Fruit fly (Drosophila melanogaster) whole organism, embryonic: Measurements from ENCODE around the gene NANS.
A peak's percentile ranks its signal among the peaks of the same experiment; 100 is the strongest.

Source experiments
- Abd-B ChIP-seq: fragments of 200-800 bp; sonication (Bioruptor generic); optimal IDR thresholded peaks from 2 replicates; lab custom pipeline; 2018; ENCODE audit warnings: missing biosample characterization, mild to moderate bottlenecking, missing genetic modification characterization, moderate library complexity
- Antp ChIP-seq: fragments of 200-800 bp; sonication (Bioruptor generic); optimal IDR thresholded peaks from 3 replicates; lab custom pipeline; 2016; ENCODE audit warnings: missing biosample characterization, missing genetic modification characterization
- CG10147 ChIP-seq: fragments of 200-800 bp; sonication (Bioruptor generic); optimal IDR thresholded peaks from 2 replicates; lab custom pipeline; 2019; ENCODE audit warnings: missing biosample characterization, mild to moderate bottlenecking, missing genetic modification characterization, moderate library complexity
- CG11093 ChIP-seq: fragments of 200-800 bp; sonication (Bioruptor generic); IDR thresholded peaks from 3 replicates; pipeline ENCODE4 v1.3.6; 2022; ENCODE audit warnings: missing biosample characterization, missing genetic modification characterization
- CG11560 ChIP-seq: fragments of 200-800 bp; sonication (Bioruptor generic); IDR thresholded peaks from 3 replicates; pipeline ENCODE4 v1.3.6; 2022; ENCODE audit warnings: missing biosample characterization, missing genetic modification characterization
- CG12744 ChIP-seq: fragments of 200-800 bp; sonication (Bioruptor generic); optimal IDR thresholded peaks from 2 replicates; lab custom pipeline; 2016; ENCODE audit warnings: missing biosample characterization, missing genetic modification characterization
- CG14050 ChIP-seq: fragments of 200-800 bp; sonication (Bioruptor generic); IDR thresholded peaks from 3 replicates; pipeline ENCODE4 v1.3.6; 2022; ENCODE audit warnings: missing biosample characterization, missing genetic modification characterization
- CG14441 ChIP-seq: fragments of 200-800 bp; sonication (Bioruptor generic); IDR thresholded peaks from 2 replicates; pipeline ENCODE4 v1.3.6; 2022; ENCODE audit warnings: missing biosample characterization, missing genetic modification characterization
- CG17612 ChIP-seq: fragments of 200-800 bp; sonication (Bioruptor generic); IDR thresholded peaks from 2 replicates; pipeline ENCODE4 v1.3.6; 2022; ENCODE audit warnings: missing biosample characterization, missing genetic modification characterization
- CG18764 ChIP-seq: fragments of 200-800 bp; sonication (Bioruptor generic); optimal IDR thresholded peaks from 3 replicates; lab custom pipeline; 2016; ENCODE audit warnings: missing biosample characterization, missing genetic modification characterization
- CG3407 ChIP-seq: fragments of 200-800 bp; sonication (Bioruptor generic); optimal IDR thresholded peaks from 2 replicates; lab custom pipeline; 2018; ENCODE audit warnings: missing biosample characterization, mild to moderate bottlenecking, missing genetic modification characterization
- CG4328 ChIP-seq: fragments of 200-800 bp; sonication (Bioruptor generic); optimal IDR thresholded peaks from 3 replicates; lab custom pipeline; 2017; ENCODE audit warnings: missing biosample characterization, missing genetic modification reagents, missing genetic modification characterization
- CG6765 ChIP-seq: fragments of 200-800 bp; sonication (Bioruptor generic); optimal IDR thresholded peaks from 3 replicates; lab custom pipeline; 2017; ENCODE audit warnings: missing biosample characterization, mild to moderate bottlenecking, missing genetic modification characterization
- CG7928 ChIP-seq: fragments of 200-800 bp; sonication (Bioruptor generic); optimal IDR thresholded peaks from 2 replicates; lab custom pipeline; 2017; ENCODE audit warnings: missing biosample characterization, mild to moderate bottlenecking, missing genetic modification characterization
- CG8478 ChIP-seq: fragments of >200 bp; optimal IDR thresholded peaks from 2 replicates; lab custom pipeline; 2018
- CG9609 ChIP-seq: fragments of 200-800 bp; sonication (Bioruptor generic); optimal IDR thresholded peaks from 3 replicates; lab custom pipeline; 2016; ENCODE audit warnings: missing biosample characterization, missing genetic modification characterization
- CG9932 ChIP-seq: fragments of 200-800 bp; sonication (Bioruptor generic); IDR thresholded peaks from 2 replicates; pipeline ENCODE4 v1.3.6; 2022; ENCODE audit warnings: missing biosample characterization, missing genetic modification characterization
- CrebB ChIP-seq: fragments of 200-800 bp; sonication (Bioruptor generic); optimal IDR thresholded peaks from 3 replicates; lab custom pipeline; 2018; ENCODE audit warnings: missing biosample characterization, mild to moderate bottlenecking, missing genetic modification characterization
- D19A ChIP-seq: fragments of 200-800 bp; optimal IDR thresholded peaks from 3 replicates; lab custom pipeline; 2019; ENCODE audit warnings: missing biosample characterization, mild to moderate bottlenecking, missing genetic modification characterization, moderate library complexity
- Dbx ChIP-seq: fragments of 200-800 bp; sonication (Bioruptor generic); IDR thresholded peaks from 3 replicates; pipeline ENCODE4 v1.3.6; 2022; ENCODE audit warnings: missing biosample characterization, missing genetic modification characterization
- Dref ChIP-seq: fragments of 200-800 bp; sonication (Bioruptor generic); IDR thresholded peaks from 2 replicates; pipeline ENCODE4 v1.3.6; 2022; ENCODE audit warnings: missing biosample characterization, missing genetic modification characterization
- GATAe ChIP-seq: fragments of 200-800 bp; sonication (Bioruptor generic); conservative IDR thresholded peaks from 2 replicates; pipeline ENCODE4 v1.3.6; 2022; ENCODE audit warnings: missing biosample characterization, missing genetic modification characterization
- H15 ChIP-seq: fragments of 200-800 bp; sonication (Bioruptor generic); IDR thresholded peaks from 3 replicates; pipeline ENCODE4 v1.3.6; 2022; ENCODE audit warnings: missing biosample characterization, missing genetic modification characterization
- HLH4C ChIP-seq: fragments of 200-800 bp; sonication (Bioruptor generic); IDR thresholded peaks from 3 replicates; pipeline ENCODE4 v1.3.6; 2022; ENCODE audit warnings: missing biosample characterization, missing genetic modification characterization; ENCODE audit not compliant: partially characterized antibody
- Hey ChIP-seq: fragments of 200-800 bp; sonication (Bioruptor generic); optimal IDR thresholded peaks from 3 replicates; lab custom pipeline; 2018; ENCODE audit warnings: missing biosample characterization, mild to moderate bottlenecking, missing genetic modification characterization
- HmgD ChIP-seq: fragments of 200-800 bp; sonication (Bioruptor generic); optimal IDR thresholded peaks from 3 replicates; lab custom pipeline; 2016; ENCODE audit warnings: missing biosample characterization, missing genetic modification characterization
- HmgZ ChIP-seq: fragments of 200-800 bp; sonication (Bioruptor generic); optimal IDR thresholded peaks from 2 replicates; lab custom pipeline; 2018; ENCODE audit warnings: missing biosample characterization, mild to moderate bottlenecking, missing genetic modification characterization
- Hsf ChIP-seq: fragments of 200-800 bp; sonication (Bioruptor generic); optimal IDR thresholded peaks from 3 replicates; lab custom pipeline; 2016; ENCODE audit warnings: missing biosample characterization, missing genetic modification characterization
- Lhr ChIP-seq: fragments of 200-800 bp; sonication (Bioruptor generic); optimal IDR thresholded peaks from 3 replicates; lab custom pipeline; 2017; ENCODE audit warnings: mild to moderate bottlenecking, missing biosample characterization, missing genetic modification reagents, missing genetic modification characterization
- Mad ChIP-seq: fragments of 200-800 bp; sonication (Bioruptor generic); optimal IDR thresholded peaks from 2 replicates; lab custom pipeline; 2016; ENCODE audit warnings: missing biosample characterization, missing genetic modification characterization
- NK7.1 ChIP-seq: fragments of 200-800 bp; sonication (Bioruptor generic); optimal IDR thresholded peaks from 3 replicates; lab custom pipeline; 2016; ENCODE audit warnings: missing biosample characterization, missing genetic modification characterization
- Spps ChIP-seq: fragments of 200-800 bp; sonication (Bioruptor generic); optimal IDR thresholded peaks from 2 replicates; lab custom pipeline; 2018; ENCODE audit warnings: missing biosample characterization, mild to moderate bottlenecking, missing genetic modification characterization
- YL-1 ChIP-seq: fragments of 200-800 bp; sonication (Bioruptor generic); optimal IDR thresholded peaks from 3 replicates; lab custom pipeline; 2017; ENCODE audit warnings: missing biosample characterization, mild to moderate bottlenecking, missing genetic modification characterization
- ab ChIP-seq: fragments of 200-800 bp; sonication (Bioruptor generic); optimal IDR thresholded peaks from 2 replicates; lab custom pipeline; 2016; ENCODE audit warnings: missing biosample characterization, missing genetic modification characterization
- abd-A ChIP-seq: fragments of 200-800 bp; sonication (Bioruptor generic); optimal IDR thresholded peaks from 3 replicates; lab custom pipeline; 2019; ENCODE audit warnings: missing biosample characterization, mild to moderate bottlenecking, missing genetic modification characterization, moderate library complexity
- chn ChIP-seq: fragments of 200-800 bp; sonication (Bioruptor generic); optimal IDR thresholded peaks from 2 replicates; lab custom pipeline; 2016; ENCODE audit warnings: missing biosample characterization, missing genetic modification characterization
- crc ChIP-seq: fragments of 200-800 bp; sonication (Bioruptor generic); optimal IDR thresholded peaks from 2 replicates; lab custom pipeline; 2016; ENCODE audit warnings: missing biosample characterization, missing genetic modification characterization
- croc ChIP-seq: fragments of 200-800 bp; sonication (Bioruptor generic); conservative IDR thresholded peaks from 3 replicates; pipeline ENCODE4 v1.3.6; 2022; ENCODE audit warnings: missing biosample characterization, missing genetic modification characterization
- disco-r ChIP-seq: fragments of 200-800 bp; sonication (Bioruptor generic); optimal IDR thresholded peaks from 2 replicates; lab custom pipeline; 2016; ENCODE audit warnings: missing biosample characterization, missing genetic modification characterization
- fu2 ChIP-seq: fragments of 200-800 bp; sonication (Bioruptor generic); optimal IDR thresholded peaks from 2 replicates; lab custom pipeline; 2016; ENCODE audit warnings: missing biosample characterization, missing genetic modification characterization
- gsb ChIP-seq: fragments of 200-800 bp; sonication (Bioruptor generic); IDR thresholded peaks from 2 replicates; pipeline ENCODE4 v1.3.6; 2022; ENCODE audit warnings: missing biosample characterization, missing genetic modification characterization
- knrl ChIP-seq: fragments of 200-800 bp; sonication (Bioruptor generic); IDR thresholded peaks from 3 replicates; pipeline ENCODE4 v1.3.6; 2022; ENCODE audit warnings: missing biosample characterization, missing genetic modification characterization; ENCODE audit not compliant: partially characterized antibody
- mam ChIP-seq: fragments of 200-800 bp; sonication (Bioruptor generic); optimal IDR thresholded peaks from 3 replicates; lab custom pipeline; 2016; ENCODE audit warnings: missing biosample characterization, missing genetic modification characterization
- otp ChIP-seq: fragments of 200-800 bp; sonication (Bioruptor generic); IDR thresholded peaks from 3 replicates; pipeline ENCODE4, ENCODE4 v1.3.6; 2022; ENCODE audit warnings: missing biosample characterization, missing genetic modification characterization
- p53 ChIP-seq: fragments of 200-800 bp; sonication (Bioruptor generic); optimal IDR thresholded peaks from 2 replicates; lab custom pipeline; 2016; ENCODE audit warnings: missing biosample characterization, missing genetic modification characterization
- pfk ChIP-seq: fragments of 200-800 bp; sonication (Bioruptor generic); optimal IDR thresholded peaks from 2 replicates; lab custom pipeline; 2018; ENCODE audit warnings: missing biosample characterization, mild to moderate bottlenecking, missing genetic modification characterization, moderate library complexity
- sisA ChIP-seq: fragments of 200-800 bp; sonication (Bioruptor generic); IDR thresholded peaks from 2 replicates; pipeline ENCODE4 v1.3.6; 2022; ENCODE audit warnings: missing biosample characterization, missing genetic modification characterization
- usp ChIP-seq: fragments of >200 bp; optimal IDR thresholded peaks from 2 replicates; lab custom pipeline; 2017; ENCODE audit warnings: missing biosample characterization, missing genetic modification characterization
- vvl ChIP-seq: fragments of 200-800 bp; sonication (Bioruptor generic); IDR thresholded peaks from 2 replicates; pipeline ENCODE4 v1.3.6; 2022; ENCODE audit warnings: missing biosample characterization, missing genetic modification characterization
- wek ChIP-seq: fragments of 200-800 bp; sonication (Bioruptor generic); optimal IDR thresholded peaks from 3 replicates; lab custom pipeline; 2018; ENCODE audit warnings: missing biosample characterization, mild to moderate bottlenecking, missing genetic modification characterization, moderate library complexity
- z ChIP-seq: fragments of 200-800 bp; sonication (Bioruptor generic); IDR thresholded peaks from 3 replicates; pipeline ENCODE4 v1.3.6; 2022; ENCODE audit warnings: missing biosample characterization, missing genetic modification characterization
- zf30C ChIP-seq: fragments of 200-800 bp; sonication (Bioruptor generic); optimal IDR thresholded peaks from 3 replicates; lab custom pipeline; 2018; ENCODE audit warnings: missing biosample characterization, mild to moderate bottlenecking, missing genetic modification characterization

Gene NANS

DNA sequence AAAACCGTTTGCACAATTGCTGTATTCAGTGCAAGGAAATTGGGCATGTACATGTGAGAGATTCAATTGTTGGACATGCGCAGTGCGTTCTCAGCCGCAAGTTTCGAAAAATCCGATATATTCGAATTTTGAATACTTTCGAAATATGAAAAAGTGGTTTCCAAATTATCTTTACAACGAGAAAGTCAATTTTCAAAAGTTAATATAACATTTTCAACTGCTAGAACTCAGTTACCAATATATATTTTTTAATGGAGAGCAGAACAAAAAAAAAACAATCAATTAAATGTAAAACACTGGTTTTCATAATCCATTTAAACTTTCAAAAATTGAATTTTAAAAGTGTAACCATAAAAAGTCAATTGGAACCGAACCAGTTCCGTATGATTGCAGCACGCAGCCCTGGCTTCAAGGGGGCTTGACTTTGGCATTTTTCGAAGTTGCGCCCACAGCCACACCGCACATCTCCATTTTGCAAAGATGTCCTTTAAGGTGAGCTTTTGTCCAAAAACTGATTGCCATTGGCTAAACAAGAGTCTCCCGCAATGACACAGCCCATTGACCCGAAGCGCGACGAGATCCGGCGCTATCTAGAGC, 3.9 kb upstream of the NANS start, which contains the start of the genes Scgbeta and CG17202 (continued):
- peak; percentile 56 for TF ChIP-seq CG9932 (GFP tag; lab: Robert Waterston, UW)
- TF ChIP-seq vvl (GFP tag; lab: Robert Waterston, UW): no peak
- no peak for TF ChIP-seq wek
- TF ChIP-seq HmgD (GFP tag; lab: Kevin White, UChicago): no peak
- no peak for TF ChIP-seq CG8478 (lab: Kevin White, UChicago)
- no peak for TF ChIP-seq H15
- TF ChIP-seq HmgZ (tag; lab: Kevin White, UChicago): peak; percentile 62
- no peak for TF ChIP-seq CG14050
- TF ChIP-seq CG9609 (GFP tag; lab: Kevin White, UChicago): no peak
- no peak for TF ChIP-seq chn (GFP tag; lab: Kevin White, UChicago)
- TF ChIP-seq Spps: no peak
- no peak for TF ChIP-seq sisA
- TF ChIP-seq CG3407 (GFP tag; lab: Kevin White, UChicago): no peak
- TF ChIP-seq Dref: peak; percentile 45; the same call in 1 of the 2 replicates
- no peak for TF ChIP-seq CG11093
- TF ChIP-seq CG6765 (GFP tag; lab: Kevin White, UChicago): no peak
- peak; percentile 59 for TF ChIP-seq YL-1 (GFP tag; lab: Kevin White, UChicago)
- peak; percentile 37; the same call in 1 of the 3 replicates for TF ChIP-seq otp (GFP tag; lab: Robert Waterston, UW)
- TF ChIP-seq disco-r (GFP tag; lab: Kevin White, UChicago): no peak
- TF ChIP-seq ab (GFP tag; lab: Kevin White, UChicago): no peak
- TF ChIP-seq Abd-B (GFP tag; lab: Kevin White, UChicago): no peak
- no peak for TF ChIP-seq CG10147 (GFP tag; lab: Kevin White, UChicago)
- no peak for TF ChIP-seq NK7.1 (GFP tag; lab: Kevin White, UChicago)
- no peak for TF ChIP-seq CrebB (tag; lab: Kevin White, UChicago)
- peak; percentile 17 for TF ChIP-seq Hsf
- TF ChIP-seq Antp: no peak
- no peak for TF ChIP-seq z (GFP tag; lab: Robert Waterston, UW)
- no peak for TF ChIP-seq CG17612 (GFP tag; lab: Robert Waterston, UW)
- TF ChIP-seq GATAe: no peak
- no peak for TF ChIP-seq CG18764 (GFP tag; lab: Kevin White, UChicago)
- no peak for TF ChIP-seq D19A
- TF ChIP-seq Dbx: 0 out of 3 replicates have a peak, but pooled peaks have one; percentile 27
- no peak for TF ChIP-seq HLH4C (GFP tag; lab: Robert Waterston, UW)
- peak; percentile 96 for TF ChIP-seq CG7928
- no peak for TF ChIP-seq gsb
- no peak for TF ChIP-seq croc (GFP tag; lab: Robert Waterston, UW)
- TF ChIP-seq zf30C (GFP tag; lab: Kevin White, UChicago): no peak
- no peak for TF ChIP-seq p53 (GFP tag; lab: Kevin White, UChicago)
- peak; percentile 49; the same call in 1 of the 3 replicates for TF ChIP-seq knrl
- TF ChIP-seq CG14441 (GFP tag; lab: Robert Waterston, UW): no peak
- no peak for TF ChIP-seq pfk (GFP tag; lab: Kevin White, UChicago)
- TF ChIP-seq crc (GFP tag; lab: Kevin White, UChicago): no peak
- TF ChIP-seq mam (GFP tag; lab: Kevin White, UChicago): peak; percentile 28
- TF ChIP-seq Hey (tag; lab: Kevin White, UChicago): no peak
- TF ChIP-seq fu2 (GFP tag; lab: Kevin White, UChicago): peak; percentile 38
- TF ChIP-seq Mad (GFP tag; lab: Kevin White, UChicago): no peak
- TF ChIP-seq CG4328 (GFP tag; lab: Kevin White, UChicago): no peak
- no peak for TF ChIP-seq usp (GFP tag; lab: Kevin White, UChicago)
- TF ChIP-seq CG12744 (GFP tag; lab: Kevin White, UChicago): peak; percentile 32
- no peak for TF ChIP-seq CG11560
- no peak for TF ChIP-seq abd-A (tag; lab: Kevin White, UChicago)
- TF ChIP-seq Lhr (GFP tag; lab: Kevin White, UChicago): peak; percentile 76
